Fruit fly (Drosophila melanogaster) whole organism: Measurements from ENCODE around the gene CG6770.

Experiments used
- CG8478 ChIP-seq: fragments of >200 bp; optimal IDR thresholded peaks from 2 replicates; lab custom pipeline; 2018; ENCODE audit warnings: inconsistent platforms
- Dll ChIP-seq: fragments of >200 bp; optimal IDR thresholded peaks from 2 replicates; lab custom pipeline; 2017
- EcR ChIP-seq, 2 experiments: fragments of >200 bp; optimal IDR thresholded peaks; 2 replicates each; lab custom pipeline; 2017; ENCODE audit warnings: missing biosample characterization in 2 of 2, missing genetic modification characterization in 2 of 2, missing genetic modification reagents in 2 of 2
- pan ChIP-seq: fragments of >200 bp; optimal IDR thresholded peaks from 2 replicates; lab custom pipeline; 2017
- psq ChIP-seq: fragments of >200 bp; optimal IDR thresholded peaks from 2 replicates; lab custom pipeline; 2017
- usp ChIP-seq: fragments of >200 bp; optimal IDR thresholded peaks from 2 replicates; lab custom pipeline; 2017; ENCODE audit warnings: missing biosample characterization, missing genetic modification characterization, mixed read lengths

CG6770 gene

DNA sequence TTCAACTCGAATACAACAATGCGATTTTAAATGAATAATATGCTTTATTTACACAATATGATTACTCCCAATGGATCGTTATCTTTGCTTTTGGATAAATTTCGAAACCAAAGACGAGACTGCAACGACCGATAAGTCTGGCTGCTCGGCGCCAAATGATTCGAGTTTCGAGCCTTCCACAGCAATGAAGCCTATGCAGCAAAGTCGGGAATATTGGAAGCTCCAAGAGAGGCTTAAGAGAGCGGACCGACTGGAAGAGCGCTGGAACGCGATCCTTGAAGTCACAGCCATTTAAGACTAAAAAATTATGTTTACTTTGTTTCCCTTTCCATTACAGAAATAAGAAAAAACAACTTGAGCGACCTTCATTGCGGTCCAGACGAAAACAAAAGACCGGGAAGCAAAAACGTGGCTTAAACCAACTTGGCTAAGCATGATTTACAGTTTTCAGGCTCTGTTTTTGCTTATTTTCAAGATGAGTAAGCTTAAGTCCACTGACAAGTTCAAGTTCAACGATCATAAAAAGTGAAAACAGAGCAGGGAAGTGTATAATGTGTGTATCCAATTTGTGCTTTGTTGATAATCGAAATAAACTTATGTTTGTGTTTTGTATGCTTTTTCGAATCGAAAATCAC is 20.8 kb upstream of the CG6770 start, which contains the start of gene firl:
TSS of gene firl (minus strand) at position 159 of the 635 bp plus-strand sequence.
- TF ChIP-seq EcR (GFP tag; optimal IDR thresholded peaks at IDR 0.05; lab: Kevin White, UChicago) (no peak), pan (lab: Kevin White, UChicago) (no peak), CG8478 (no peak), usp (GFP tag; lab: Kevin White, UChicago) (no peak), psq (lab: Kevin White, UChicago) (no peak), Dll (no peak)

- no peak for TF ChIP-seq Dll
- no peak for TF ChIP-seq pan (lab: Kevin White, UChicago)
- no peak for TF ChIP-seq psq (lab: Kevin White, UChicago)
- TF ChIP-seq CG8478, result no peak
- TF ChIP-seq EcR (GFP tag; optimal IDR thresholded peaks at IDR 0.05; lab: Kevin White, UChicago), result no peak
- TF ChIP-seq usp (GFP tag; lab: Kevin White, UChicago), result no peak
Observed at dm6 chr2L:12065683-12066386, 19.9 kb upstream of the CG6770 start.

DNA sequence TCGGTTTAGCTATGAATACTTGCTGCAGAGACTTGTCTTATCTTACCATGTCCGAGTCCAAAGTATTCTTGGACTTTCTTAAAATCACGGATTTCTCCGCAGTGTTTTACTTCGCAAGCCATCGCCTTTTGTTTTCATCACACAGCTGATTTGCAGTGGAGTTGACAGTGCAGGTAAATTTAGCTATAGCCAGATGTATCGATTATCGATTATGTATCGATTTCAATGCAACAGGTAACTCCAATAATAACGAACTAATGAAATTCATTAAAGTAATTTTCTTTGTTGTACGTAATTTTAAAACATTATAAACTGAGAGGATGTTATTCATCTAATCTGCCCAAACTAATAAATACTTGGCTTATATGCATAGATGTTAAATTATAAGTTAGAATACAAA is 17.1 kb upstream of the CG6770 start, which contains the start of gene Rab3-GAP:
TSS of gene Rab3-GAP (minus strand) at position 150 of the 400 bp plus-strand sequence.
- TF ChIP-seq psq (lab: Kevin White, UChicago) (no peak), pan (lab: Kevin White, UChicago) (no peak), Dll (no peak), CG8478 (no peak), EcR (GFP tag; optimal IDR thresholded peaks at IDR 0.05; lab: Kevin White, UChicago) (no peak), usp (GFP tag; lab: Kevin White, UChicago) (no peak)

- TF ChIP-seq psq (lab: Kevin White, UChicago), result no peak
- no peak for TF ChIP-seq pan (lab: Kevin White, UChicago)
- no peak for TF ChIP-seq Dll
- no peak for TF ChIP-seq usp (GFP tag; lab: Kevin White, UChicago)
- TF ChIP-seq CG8478, result no peak
- no peak for TF ChIP-seq EcR (GFP tag; optimal IDR thresholded peaks at IDR 0.05; lab: Kevin White, UChicago)
Observed at dm6 chr2L:12055837-12056388, 10.0 kb upstream of the CG6770 start, which contains the start of the genes JhI-21, RpL7-like and CG34164. Gene JhI-21 (minus strand): TSS chr2L:12056042. Gene RpL7-like (plus strand): TSS chr2L:12056326. Gene CG34164 (plus strand): TSS chr2L:12056348.

DNA sequence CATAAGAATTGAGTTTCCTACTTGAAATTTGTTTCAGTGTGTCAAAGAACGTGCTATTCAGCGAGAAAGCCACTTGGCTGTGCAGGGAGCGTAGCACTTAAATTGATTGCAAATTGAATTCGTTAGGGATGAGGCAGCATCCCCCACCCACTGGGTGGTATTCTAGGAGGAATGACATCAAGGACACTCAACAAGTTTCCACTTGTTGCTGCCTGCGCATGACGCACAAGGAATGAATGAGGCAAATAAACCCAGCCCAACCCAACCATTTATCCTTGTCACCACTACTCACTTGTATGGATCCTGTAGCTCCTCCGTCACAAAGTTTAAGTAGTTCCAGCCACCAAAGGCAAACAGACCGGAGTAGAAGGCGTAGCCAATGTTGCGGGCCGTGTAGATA is 7.4 kb upstream of the CG6770 start:
- no peak for TF ChIP-seq psq (lab: Kevin White, UChicago)
- TF ChIP-seq Dll, result no peak
- no peak for TF ChIP-seq usp (GFP tag; lab: Kevin White, UChicago)
- TF ChIP-seq CG8478, result no peak

DNA sequence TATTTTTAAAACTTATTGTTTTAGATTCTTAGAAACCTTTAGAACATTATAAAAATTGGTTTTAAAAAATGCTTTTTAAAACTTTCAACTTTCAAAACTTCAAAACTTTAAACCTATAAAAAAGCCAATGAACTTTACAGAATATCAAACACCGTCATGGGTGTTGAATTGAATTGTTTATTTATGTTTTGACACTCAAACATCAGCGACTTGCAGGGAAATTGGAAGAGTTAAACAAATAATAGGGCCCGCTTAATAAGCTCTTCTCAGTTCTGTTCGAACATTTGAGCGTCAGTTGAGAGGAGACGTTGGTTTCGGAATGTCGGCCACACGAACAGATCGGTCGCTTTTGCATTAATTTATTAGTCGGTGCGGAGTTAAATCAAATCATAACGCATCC is 3.2 kb upstream of the CG6770 start, which contains the start of gene PLCXD:
TSS of gene PLCXD (plus strand) at position 286 of the 400 bp plus-strand sequence.
- TF ChIP-seq usp (GFP tag; lab: Kevin White, UChicago) (no peak), psq (lab: Kevin White, UChicago) (no peak), CG8478 (no peak), EcR (GFP tag; optimal IDR thresholded peaks at IDR 0.05; lab: Kevin White, UChicago) (no peak), pan (lab: Kevin White, UChicago) (no peak), Dll (no peak)

DNA sequence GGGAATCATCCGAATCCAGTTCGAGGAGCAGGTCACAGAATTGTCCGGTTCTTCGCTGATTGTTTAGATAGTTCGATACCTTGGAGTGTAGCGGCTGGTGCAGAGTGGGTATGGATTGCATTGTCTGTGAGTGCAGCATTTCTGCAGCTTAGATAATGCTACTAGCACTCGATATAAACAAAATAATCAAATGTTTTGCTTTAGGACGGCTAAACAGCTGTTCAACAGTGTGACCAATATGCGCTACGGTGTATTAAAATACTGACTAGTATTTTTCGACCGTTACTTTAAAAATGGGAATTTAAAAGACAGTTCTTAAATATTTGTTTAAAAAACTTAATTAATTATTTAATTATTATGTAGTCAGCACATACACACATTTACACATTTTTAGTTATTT is 2.8 kb upstream of the CG6770 start, which contains the start of gene Plzf:
TSS of gene Plzf (minus strand) at position 196 of the 400 bp plus-strand sequence.
- no peak for TF ChIP-seq psq (lab: Kevin White, UChicago)
- no peak for TF ChIP-seq Dll
- TF ChIP-seq usp (GFP tag; lab: Kevin White, UChicago), result no peak
- TF ChIP-seq EcR (GFP tag; optimal IDR thresholded peaks at IDR 0.05; lab: Kevin White, UChicago), result no peak
- TF ChIP-seq CG8478, result no peak
- TF ChIP-seq pan (lab: Kevin White, UChicago), result no peak

DNA sequence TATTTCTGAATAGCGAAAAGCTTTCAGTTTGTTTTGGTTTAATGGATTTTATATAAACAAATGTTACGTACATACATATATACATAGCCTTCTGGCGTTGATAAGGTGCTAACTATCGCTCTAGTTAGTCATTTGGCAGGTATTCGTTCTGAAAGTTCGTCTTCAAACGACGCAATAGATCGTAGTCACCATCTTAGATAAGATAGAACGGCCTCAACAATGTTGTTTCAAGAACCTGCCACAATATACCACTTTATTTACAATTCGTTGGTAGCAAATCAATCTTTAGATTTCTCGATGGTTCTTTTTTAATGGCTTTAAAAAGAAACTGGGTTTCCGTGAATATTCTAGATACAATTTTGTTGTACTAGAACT is 925 bp upstream of the CG6770 start:
- TF ChIP-seq EcR (GFP tag; optimal IDR thresholded peaks at IDR 0.05; lab: Kevin White, UChicago), result no peak
- TF ChIP-seq pan (lab: Kevin White, UChicago), result no peak
- no peak for TF ChIP-seq psq (lab: Kevin White, UChicago)
- no peak for TF ChIP-seq usp (GFP tag; lab: Kevin White, UChicago)
- TF ChIP-seq CG8478, result no peak
- TF ChIP-seq Dll, result no peak

DNA sequence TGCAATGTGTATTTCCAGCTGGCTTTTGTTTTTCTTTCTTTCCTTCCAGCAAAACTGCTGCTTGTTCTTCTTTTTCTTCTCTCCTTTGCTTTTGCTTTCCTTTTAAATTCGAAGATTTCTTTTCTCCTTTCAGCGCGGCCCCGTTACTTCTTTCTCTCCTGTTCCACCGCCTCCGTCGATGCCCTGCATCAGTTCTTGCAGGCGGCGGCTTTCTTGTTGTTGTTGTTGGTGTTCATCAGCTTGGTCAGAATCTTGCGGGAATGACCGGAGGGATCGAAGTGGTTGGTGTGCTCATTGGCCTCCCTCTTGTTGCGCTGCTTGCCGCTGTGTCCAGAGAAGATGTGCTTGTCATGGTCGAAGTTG is 359 bp downstream of the CG6770 start:
- peak in 1 of 2 experiments; percentile 42 for TF ChIP-seq EcR (GFP tag; optimal IDR thresholded peaks at IDR 0.05; lab: Kevin White, UChicago)
- no peak for TF ChIP-seq psq (lab: Kevin White, UChicago)

DNA sequence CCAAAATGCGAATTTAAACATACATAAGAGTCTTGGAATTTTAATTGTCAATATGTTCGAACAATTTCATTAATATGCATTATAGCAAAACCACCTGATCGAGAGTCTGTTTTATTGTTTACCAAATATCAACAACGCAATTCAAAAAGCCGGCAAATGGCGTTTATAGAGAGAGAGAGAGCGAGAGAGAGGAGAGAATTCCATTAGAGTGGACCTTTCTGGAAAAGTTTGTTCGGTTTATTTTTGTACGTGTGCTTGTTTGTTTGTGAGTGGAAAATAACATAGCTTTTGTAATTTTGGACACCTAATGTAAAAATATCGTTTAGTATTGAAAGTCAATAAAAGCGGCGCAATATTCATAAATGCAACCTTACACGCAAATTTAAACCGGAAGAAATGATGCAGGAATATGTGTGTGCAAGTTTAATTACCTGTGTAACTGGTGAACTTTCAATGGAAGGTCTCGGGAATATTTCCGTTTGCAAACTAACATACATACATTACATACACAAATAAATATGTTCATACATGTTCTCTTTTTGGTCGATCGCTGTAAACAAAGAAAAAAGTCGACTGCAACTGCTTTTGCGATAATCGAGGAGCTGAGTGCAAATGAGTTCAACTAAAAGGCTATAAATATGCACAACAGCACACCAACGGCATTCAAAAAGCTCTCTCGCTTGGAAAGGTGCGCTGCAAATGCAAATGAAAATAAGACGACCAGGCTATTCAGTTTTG is 1.1 kb downstream of the CG6770 start, which contains the start of gene CG6785:
TSS of gene CG6785 (minus strand) at position 588 of the 738 bp plus-strand sequence.
- TF ChIP-seq CG8478, result no peak
- TF ChIP-seq EcR (GFP tag; optimal IDR thresholded peaks at IDR 0.05; lab: Kevin White, UChicago), result no peak
- no peak for TF ChIP-seq Dll
- no peak for TF ChIP-seq usp (GFP tag; lab: Kevin White, UChicago)
- TF ChIP-seq psq (lab: Kevin White, UChicago), result no peak
- no peak for TF ChIP-seq pan (lab: Kevin White, UChicago)

dm6 chr2L:12040510-12040909 is 5.4 kb downstream of the CG6770 start, which contains the start of gene CG6766:
Gene CG6766 (minus strand): TSS chr2L:12040689.
- TF ChIP-seq EcR (GFP tag; optimal IDR thresholded peaks at IDR 0.05; lab: Kevin White, UChicago), result no peak
- TF ChIP-seq Dll, result no peak
- TF ChIP-seq pan (lab: Kevin White, UChicago), result no peak
- TF ChIP-seq usp (GFP tag; lab: Kevin White, UChicago), result no peak
- TF ChIP-seq psq (lab: Kevin White, UChicago), result no peak
- TF ChIP-seq CG8478, result no peak
